Worm (Caenorhabditis elegans) whole organism, L2 larva: ENCODE results near the gene K10D11.6.

Source experiments
- ceh-82 ChIP-seq: fragments of 150-350 bp; optimal IDR thresholded peaks from 2 replicates; lab custom pipeline; 2014; ENCODE audit warnings: missing biosample characterization, missing genetic modification characterization
- dmd-4 ChIP-seq: sonication (generic microtip); optimal IDR thresholded peaks from 2 replicates; lab custom pipeline; 2017; ENCODE audit warnings: missing biosample characterization, missing genetic modification characterization
- fos-1 ChIP-seq: fragments of 150-350 bp; optimal IDR thresholded peaks from 2 replicates; lab custom pipeline; 2014; ENCODE audit warnings: missing biosample characterization, missing genetic modification characterization
- lsy-2 ChIP-seq, 2 experiments: fragments of 150-350 bp in 1 of 2; sonication (generic microtip) in 1 of 2; optimal IDR thresholded peaks; 2 replicates each; lab custom pipeline; 2014 to 2017; ENCODE audit warnings: missing biosample characterization in 2 of 2, missing genetic modification characterization in 2 of 2
- nhr-12 ChIP-seq: fragments of 150-350 bp; optimal IDR thresholded peaks from 2 replicates; lab custom pipeline; 2014; ENCODE audit warnings: missing biosample characterization, missing genetic modification characterization
- unc-39 ChIP-seq: fragments of 150-350 bp; optimal IDR thresholded peaks from 2 replicates; lab custom pipeline; 2014; ENCODE audit warnings: missing biosample characterization, missing genetic modification characterization
- zag-1 ChIP-seq: fragments of 150-350 bp; optimal IDR thresholded peaks from 2 replicates; lab custom pipeline; 2014; ENCODE audit warnings: missing biosample characterization, missing genetic modification characterization
- ztf-11 ChIP-seq: sonication (generic microtip); optimal IDR thresholded peaks from 2 replicates; lab custom pipeline; 2017; ENCODE audit warnings: missing biosample characterization, missing genetic modification characterization

- TF ChIP-seq nhr-12 (tag; lab: Kevin White, UChicago) (no peak), ceh-82 (tag; lab: Kevin White, UChicago) (no peak), zag-1 (tag; lab: Kevin White, UChicago) (no peak), dmd-4 (tag; lab: Kevin White, UChicago) (no peak), fos-1 (tag; lab: Kevin White, UChicago) (peak; percentile 6), lsy-2 (tag; optimal IDR thresholded peaks at IDR 0.05; lab: Kevin White, UChicago) (no peak), ztf-11 (tag; lab: Kevin White, UChicago) (no peak), unc-39 (tag; lab: Kevin White, UChicago) (no peak)
Measured at ce11 chrIV:13008405-13009208, 19.4 kb upstream of the K10D11.6 start, which contains the start of gene mbk-2.
